Worm (Caenorhabditis elegans) whole organism, early embryonic: Measurements from ENCODE around the gene dml-1.

Experiments
- B0310.2 ChIP-seq: sonication (generic microtip); optimal IDR thresholded peaks from 2 replicates; lab custom pipeline; 2016; ENCODE audit warnings: mild to moderate bottlenecking, missing genetic modification characterization, missing compliant biosample characterization
- F13C5.2 ChIP-seq: sonication (generic microtip); optimal IDR thresholded peaks from 2 replicates; lab custom pipeline; 2017; ENCODE audit warnings: mild to moderate bottlenecking, missing genetic modification characterization, inconsistent platforms, missing compliant biosample characterization
- ama-1 ChIP-seq: fragments of 150-350 bp; optimal IDR thresholded peaks from 2 replicates; lab custom pipeline; 2014
- ceh-36 ChIP-seq: sonication (generic microtip); optimal IDR thresholded peaks from 2 replicates; lab custom pipeline; 2016; ENCODE audit warnings: missing genetic modification characterization, inconsistent platforms, missing compliant biosample characterization
- flt-1 ChIP-seq: fragments of 200-800 bp; sonication (Bioruptor generic); IDR thresholded peaks from 2 replicates; pipeline ENCODE4 v1.3.6; 2022; ENCODE audit warnings: missing genetic modification characterization, missing compliant biosample characterization
- hmbx-1 ChIP-seq: sonication (generic microtip); optimal IDR thresholded peaks from 2 replicates; lab custom pipeline; 2016; ENCODE audit warnings: mild to moderate bottlenecking, missing genetic modification characterization, missing compliant biosample characterization
- scrt-1 ChIP-seq: fragments of 200-800 bp; sonication (Bioruptor generic); IDR thresholded peaks from 2 replicates; pipeline ENCODE4 v1.3.6; 2022; ENCODE audit warnings: missing genetic modification characterization, missing compliant biosample characterization

DNA sequence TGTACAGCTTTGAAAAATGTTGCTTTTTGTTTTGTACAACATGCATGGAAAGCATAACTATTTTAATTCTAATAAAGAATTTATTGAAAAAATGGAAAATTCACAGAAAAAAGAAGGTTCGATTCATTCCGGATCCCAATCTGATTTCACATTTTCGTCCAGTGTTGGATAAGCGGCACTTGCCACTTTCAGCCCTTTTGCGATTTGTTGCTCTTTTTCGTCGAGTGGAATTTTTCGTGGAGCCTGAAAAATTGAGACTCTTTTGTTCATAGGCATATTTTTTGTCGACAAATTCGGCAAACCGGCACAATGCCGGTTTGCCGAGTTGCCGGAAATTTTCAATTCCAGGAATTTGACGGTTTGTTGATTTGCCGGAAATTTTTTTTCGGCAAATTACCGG, 35.1 kb upstream of the dml-1 start:
- TF ChIP-seq flt-1 (GFP tag; lab: Robert Waterston, UW) (no peak), B0310.2 (tag; lab: Kevin White, UChicago) (no peak), ama-1 (lab: Kevin White, UChicago) (no peak), F13C5.2 (tag; lab: Kevin White, UChicago) (no peak), scrt-1 (GFP tag; lab: Robert Waterston, UW) (no peak), ceh-36 (no peak), hmbx-1 (tag; lab: Kevin White, UChicago) (no peak)
